Worm (Caenorhabditis elegans): ENCODE measurements around the gene F10D2.16.

F10D2.16 gene

ce11 chrV:7120168-7120567, 13.9 kb upstream of the F10D2.16 start, which contains the start of gene srx-34:
Gene srx-34, minus strand, starts transcription at chrV:7120268.
- TF ChIP-seq fos-1 (tag; optimal IDR thresholded peaks at IDR 0.05) (no peak), elt-1 (tag; optimal IDR thresholded peaks at IDR 0.05) (no peak), nhr-12 (tag; optimal IDR thresholded peaks at IDR 0.05) (no peak), blmp-1 (tag; optimal IDR thresholded peaks at IDR 0.05; ENCODE audit: insufficient read depth) (no peak), lsy-2 (tag; optimal IDR thresholded peaks at IDR 0.05) (no peak), C34F6.9 (tag; optimal IDR thresholded peaks at IDR 0.05) (no peak), crh-2 (tag; optimal IDR thresholded peaks at IDR 0.05) (no peak), nhr-25 (tag; optimal IDR thresholded peaks at IDR 0.05) (no peak), ceh-16 (tag; optimal IDR thresholded peaks at IDR 0.05) (no peak), mdl-1 (tag; optimal IDR thresholded peaks at IDR 0.05) (no peak), mbf-1 (tag; optimal IDR thresholded peaks at IDR 0.05) (no peak), lin-13 (GFP tag; optimal IDR thresholded peaks at IDR 0.05) (no peak), nhr-10 (tag; optimal IDR thresholded peaks at IDR 0.05) (no peak), lin-11 (tag; optimal IDR thresholded peaks at IDR 0.05) (no peak), nhr-129 (tag; optimal IDR thresholded peaks at IDR 0.05) (no peak), skn-1 (tag; optimal IDR thresholded peaks at IDR 0.05) (no peak), dmd-4 (tag; optimal IDR thresholded peaks at IDR 0.05) (no peak), ztf-11 (tag; optimal IDR thresholded peaks at IDR 0.05) (no peak), elt-3 (tag; optimal IDR thresholded peaks at IDR 0.05) (no peak)

ce11 chrV:7123188-7123708, 10.8 kb upstream of the F10D2.16 start, which contains the start of gene lmd-5:
Gene lmd-5, plus strand, starts transcription at chrV:7123658.
- TF ChIP-seq elt-3 (tag; optimal IDR thresholded peaks at IDR 0.05), result no peak
- no peak for TF ChIP-seq nhr-6 (tag; optimal IDR thresholded peaks at IDR 0.05)
- no peak for TF ChIP-seq sem-4 (tag; optimal IDR thresholded peaks at IDR 0.05)
- TF ChIP-seq snpc-4 (tag; optimal IDR thresholded peaks at IDR 0.05), result no peak
- TF ChIP-seq lin-11 (tag; optimal IDR thresholded peaks at IDR 0.05), result no peak
- no peak for TF ChIP-seq R02D3.7 (tag; optimal IDR thresholded peaks at IDR 0.05)
- no peak for TF ChIP-seq fos-1 (tag; optimal IDR thresholded peaks at IDR 0.05)
- TF ChIP-seq dmd-4 (tag; optimal IDR thresholded peaks at IDR 0.05), result no peak

- no peak for TF ChIP-seq ZK546.5 (tag; optimal IDR thresholded peaks at IDR 0.05)
- TF ChIP-seq mab-5 (tag; optimal IDR thresholded peaks at IDR 0.05), result no peak
- no peak for TF ChIP-seq elt-1 (tag; optimal IDR thresholded peaks at IDR 0.05)
- TF ChIP-seq peb-1 (tag; optimal IDR thresholded peaks at IDR 0.05), result no peak
- no peak for TF ChIP-seq nhr-25 (tag; optimal IDR thresholded peaks at IDR 0.05)
Measured at ce11 chrV:7123979-7124378, 10.1 kb upstream of the F10D2.16 start.

ce11 chrV:7129460-7129859, 4.6 kb upstream of the F10D2.16 start, which contains the start of gene T01C4.8:
Gene T01C4.8, minus strand, starts transcription at chrV:7129560.
- TF ChIP-seq C34F6.9 (tag; optimal IDR thresholded peaks at IDR 0.05) (no peak), gmeb-1 (tag; optimal IDR thresholded peaks at IDR 0.05) (no peak), lin-13 (GFP tag; optimal IDR thresholded peaks at IDR 0.05) (no peak), unc-55 (GFP tag; optimal IDR thresholded peaks at IDR 0.05) (no peak), mab-5 (tag; optimal IDR thresholded peaks at IDR 0.05) (no peak), aly-2 (tag; optimal IDR thresholded peaks at IDR 0.05) (no peak), dmd-4 (tag; optimal IDR thresholded peaks at IDR 0.05) (no peak), egl-27 (tag; optimal IDR thresholded peaks at IDR 0.05) (no peak)

ce11 chrV:7130974-7131373, 3.1 kb upstream of the F10D2.16 start, which contains the start of gene srx-36:
Gene srx-36, minus strand, starts transcription at chrV:7131074.
- TF ChIP-seq sma-3 (GFP tag; optimal IDR thresholded peaks at IDR 0.05), result no peak
- no peak for TF ChIP-seq peb-1 (tag; optimal IDR thresholded peaks at IDR 0.05)
- TF ChIP-seq C34F6.9 (tag; optimal IDR thresholded peaks at IDR 0.05), result no peak
- no peak for TF ChIP-seq skn-1 (tag; optimal IDR thresholded peaks at IDR 0.05)
- no peak for TF ChIP-seq nhr-10 (tag; optimal IDR thresholded peaks at IDR 0.05)
- no peak for TF ChIP-seq fos-1 (tag; optimal IDR thresholded peaks at IDR 0.05)
- TF ChIP-seq lin-13 (GFP tag; optimal IDR thresholded peaks at IDR 0.05), result no peak
- TF ChIP-seq blmp-1 (tag; optimal IDR thresholded peaks at IDR 0.05; ENCODE audit: insufficient read depth), result no peak
- no peak for TF ChIP-seq zag-1 (tag; optimal IDR thresholded peaks at IDR 0.05)
- no peak for TF ChIP-seq sem-4 (tag; optimal IDR thresholded peaks at IDR 0.05)
- TF ChIP-seq nhr-6 (tag; optimal IDR thresholded peaks at IDR 0.05), result no peak
- TF ChIP-seq sma-9 (GFP tag; optimal IDR thresholded peaks at IDR 0.05), result no peak
- no peak for TF ChIP-seq sma-9 (tag; optimal IDR thresholded peaks at IDR 0.05)
- TF ChIP-seq unc-39 (tag; optimal IDR thresholded peaks at IDR 0.05), result no peak
